Worm (Caenorhabditis elegans): ENCODE measurements around the gene snf-11.
"Not testable (repeated sequence)": the region's sequence is repeated elsewhere in the genome, so short reads cannot be mapped to it uniquely, and the experiment has no call there.

The snf-11 gene

DNA sequence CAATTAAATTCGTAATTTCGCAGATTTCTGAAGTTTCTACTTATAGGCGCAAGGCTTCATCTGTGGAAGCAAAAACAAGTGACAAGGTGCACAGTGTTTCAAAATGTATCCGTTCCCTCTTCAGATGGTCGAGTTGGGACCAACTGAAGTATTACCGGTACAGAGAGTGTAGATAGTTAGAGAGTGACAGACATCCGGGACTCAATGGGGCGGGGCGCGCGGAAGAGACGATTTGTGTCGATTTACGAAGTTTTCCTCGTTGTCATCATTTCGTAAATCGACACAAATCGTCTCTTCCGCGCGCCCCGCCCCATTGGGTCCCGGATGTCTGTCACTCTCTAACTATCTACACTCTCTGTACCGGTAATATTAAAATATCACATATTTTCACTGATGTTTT lies 22.1 kb downstream of the snf-11 start, which contains the start of gene C03E10.3:
Gene C03E10.3, plus strand, starts transcription at position 301 of the 400 bp plus-strand sequence.
- not testable (repeated sequence) for TF ChIP-seq ttx-3, pqm-1, hlh-6 (tag; optimal IDR thresholded peaks at IDR 0.05)

- TF ChIP-seq ceh-18 (tag; optimal IDR thresholded peaks at IDR 0.05) (no peak), unc-86 (tag; optimal IDR thresholded peaks at IDR 0.05) (no peak), dmd-4 (tag; optimal IDR thresholded peaks at IDR 0.05; ENCODE audit: borderline replicate concordance) (no peak)
Observed at ce11 chrV:11282272-11282671, 26.0 kb downstream of the snf-11 start, which contains the start of gene gly-20. Gene gly-20, plus strand, starts transcription at chrV:11282572.

ce11 chrV:11281414-11282209 lies 26.6 kb downstream of the snf-11 start:
- TF ChIP-seq fkh-6 (tag; optimal IDR thresholded peaks at IDR 0.05) (no peak), unc-55 (GFP tag; optimal IDR thresholded peaks at IDR 0.05) (peak; percentile 67), pag-3 (tag; optimal IDR thresholded peaks at IDR 0.05; ENCODE audit: borderline replicate concordance) (no peak), pha-4 (tag; optimal IDR thresholded peaks at IDR 0.05) (no peak), elt-4 (tag; optimal IDR thresholded peaks at IDR 0.05) (no peak), gmeb-2 (tag; optimal IDR thresholded peaks at IDR 0.05) (no peak), syd-9 (tag; optimal IDR thresholded peaks at IDR 0.05) (no peak), fax-1 (tag; optimal IDR thresholded peaks at IDR 0.05) (no peak), unc-42 (tag; optimal IDR thresholded peaks at IDR 0.05) (peak; percentile 37), nhr-11 (tag; optimal IDR thresholded peaks at IDR 0.05) (no peak), pros-1 (tag; optimal IDR thresholded peaks at IDR 0.05) (no peak), ceh-24 (tag; optimal IDR thresholded peaks at IDR 0.05) (no peak), nfya-1 (tag; optimal IDR thresholded peaks at IDR 0.05) (peak; percentile 28)

DNA sequence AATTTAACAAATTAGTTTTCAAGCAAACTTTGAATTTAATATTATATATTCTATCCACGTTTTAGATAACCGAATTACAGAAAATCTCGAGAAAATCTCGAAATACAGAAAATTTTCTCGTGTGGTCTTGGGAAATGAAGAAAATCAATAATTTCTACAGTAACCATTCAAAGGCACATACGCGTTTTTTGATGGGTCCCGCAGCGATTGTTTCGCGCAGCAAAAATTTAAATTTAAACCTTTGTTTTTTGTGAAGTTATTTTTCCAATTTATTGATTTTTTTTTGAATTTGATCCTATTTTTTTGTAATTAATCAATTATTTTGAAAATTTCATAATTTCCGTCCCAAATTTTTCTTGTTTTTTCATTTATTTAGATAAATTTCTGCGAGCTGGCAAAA lies 28.7 kb downstream of the snf-11 start:
- TF ChIP-seq pha-2 (tag; optimal IDR thresholded peaks at IDR 0.05) (no peak), sdc-2 (tag; optimal IDR thresholded peaks at IDR 0.05) (no peak), nhr-232 (tag; optimal IDR thresholded peaks at IDR 0.05) (no peak), rnt-1 (tag; optimal IDR thresholded peaks at IDR 0.05) (no peak), ceh-48 (tag; optimal IDR thresholded peaks at IDR 0.05) (peak; percentile 13)

- no peak for TF ChIP-seq dve-1 (tag; optimal IDR thresholded peaks at IDR 0.05)
- TF ChIP-seq ceh-48 (tag; optimal IDR thresholded peaks at IDR 0.05) = no peak
- no peak for TF ChIP-seq ama-1 (optimal IDR thresholded peaks at IDR 0.05)
- no peak for TF ChIP-seq sdc-2 (tag; optimal IDR thresholded peaks at IDR 0.05)
- no peak for TF ChIP-seq ceh-45 (GFP tag; IDR thresholded peaks at IDR 0.05)
- no peak for TF ChIP-seq fkh-6 (tag; optimal IDR thresholded peaks at IDR 0.05)
- TF ChIP-seq ceh-30 (tag; optimal IDR thresholded peaks at IDR 0.05) = no peak
- no peak for TF ChIP-seq fkh-10 (GFP tag; optimal IDR thresholded peaks at IDR 0.05)
- TF ChIP-seq tbx-7 (tag; optimal IDR thresholded peaks at IDR 0.05) = no peak
- no peak for TF ChIP-seq unc-3 (GFP tag; conservative IDR thresholded peaks at IDR 0.05)
- no peak for TF ChIP-seq unc-3 (tag; optimal IDR thresholded peaks at IDR 0.05)
- no peak for TF ChIP-seq ceh-19 (GFP tag; optimal IDR thresholded peaks at IDR 0.05)
- no peak for TF ChIP-seq unc-42 (tag; optimal IDR thresholded peaks at IDR 0.05)
- no peak for TF ChIP-seq nhr-232 (tag; optimal IDR thresholded peaks at IDR 0.05)
- TF ChIP-seq ztf-16 (tag; optimal IDR thresholded peaks at IDR 0.05) = no peak
- TF ChIP-seq nfya-1 (tag; optimal IDR thresholded peaks at IDR 0.05) = no peak
- TF ChIP-seq hlh-30 (tag; optimal IDR thresholded peaks at IDR 0.05; ENCODE audit: insufficient read depth) = no peak
- no peak for TF ChIP-seq che-1 (tag; optimal IDR thresholded peaks at IDR 0.05)
- TF ChIP-seq F13H6.1 (tag; optimal IDR thresholded peaks at IDR 0.05) = no peak
- no peak for TF ChIP-seq unc-86 (tag; optimal IDR thresholded peaks at IDR 0.05)
- TF ChIP-seq C38D4.7 (GFP tag; optimal IDR thresholded peaks at IDR 0.05) = no peak
Observed at ce11 chrV:11272848-11273247, 35.4 kb downstream of the snf-11 start, which contains the start of gene clec-223. Gene clec-223, plus strand, starts transcription at chrV:11273148.
